Fruit fly (Drosophila melanogaster) whole organism, prepupa: Measurements from ENCODE around the gene AdamTS-B.

Experiments
- CG10669 ChIP-seq: fragments of 200-800 bp; sonication (Bioruptor generic); optimal IDR thresholded peaks from 3 replicates; lab custom pipeline; 2018; ENCODE audit warnings: missing biosample characterization, mild to moderate bottlenecking, missing genetic modification characterization, moderate library complexity
- CG16779 ChIP-seq: fragments of 200-800 bp; sonication (Bioruptor generic); optimal IDR thresholded peaks from 3 replicates; lab custom pipeline; 2017; ENCODE audit warnings: missing biosample characterization, mild to moderate bottlenecking, missing genetic modification characterization
- CG6163 ChIP-seq: fragments of 200-800 bp; sonication (Bioruptor generic); IDR thresholded peaks from 3 replicates; pipeline ENCODE4 v1.3.6; 2022; ENCODE audit warnings: missing biosample characterization, missing genetic modification characterization
- Ets96B ChIP-seq: fragments of 200-800 bp; optimal IDR thresholded peaks from 2 replicates; lab custom pipeline; 2019; ENCODE audit warnings: missing biosample characterization, mild to moderate bottlenecking, missing genetic modification characterization, moderate library complexity
- Hr39 ChIP-seq: fragments of 200-800 bp; sonication (Bioruptor generic); optimal IDR thresholded peaks from 2 replicates; lab custom pipeline; 2016; ENCODE audit warnings: missing biosample characterization, missing genetic modification characterization
- topi ChIP-seq: fragments of 200-800 bp; sonication (Bioruptor generic); optimal IDR thresholded peaks from 3 replicates; lab custom pipeline; 2016; ENCODE audit warnings: missing biosample characterization, missing genetic modification characterization

- TF ChIP-seq CG16779 (tag; lab: Kevin White, UChicago) = no peak
- no peak for TF ChIP-seq Hr39 (GFP tag; lab: Kevin White, UChicago)
- TF ChIP-seq CG10669 (GFP tag; lab: Kevin White, UChicago) = no peak
- no peak for TF ChIP-seq Ets96B (tag; lab: Kevin White, UChicago)
- no peak for TF ChIP-seq CG6163 (GFP tag; lab: Robert Waterston, UW)
- TF ChIP-seq topi = no peak
Measured at dm6 chrX:5732440-5732839, 34.1 kb downstream of the AdamTS-B start, which contains the start of gene CG15773.
